Fruit fly (Drosophila melanogaster): Measurements from ENCODE around the gene ppk14.
A peak's percentile ranks its signal among the peaks of the same experiment; 100 is the strongest.

ppk14 gene

dm6 chr2L:6350984-6351808, 3.6 kb upstream of the ppk14 start, which contains the start of gene CG9498 (continued):
- TF ChIP-seq prd (optimal IDR thresholded peaks at IDR 0.05) (no peak), prd (GFP tag; IDR thresholded peaks at IDR 0.05) (peak; percentile 75; the same call in 2 of the 3 replicates), CG4730 (GFP tag; IDR thresholded peaks at IDR 0.05) (peak; percentile 65), HHEX (GFP tag; optimal IDR thresholded peaks at IDR 0.05) (peak; percentile 91), tgo (GFP tag; IDR thresholded peaks at IDR 0.05) (peak; percentile 70; the same call in 2 of the 3 replicates), h (optimal IDR thresholded peaks at IDR 0.05) (no peak), scrt (GFP tag; optimal IDR thresholded peaks at IDR 0.05) (peak; percentile 80), Six4 (GFP tag; optimal IDR thresholded peaks at IDR 0.05) (peak; percentile 48), Rfx (GFP tag; IDR thresholded peaks at IDR 0.05) (peak; percentile 81), ab (GFP tag; optimal IDR thresholded peaks at IDR 0.05) (no peak), CG6765 (GFP tag; optimal IDR thresholded peaks at IDR 0.05) (peak; percentile 82), CG2875 (GFP tag; optimal IDR thresholded peaks at IDR 0.05) (peak; percentile 39), CG15601 (tag; optimal IDR thresholded peaks at IDR 0.05) (peak; percentile 35), CG12769 (tag; optimal IDR thresholded peaks at IDR 0.05) (no peak), sug (tag; optimal IDR thresholded peaks at IDR 0.05) (no peak), CG12104 (GFP tag; optimal IDR thresholded peaks at IDR 0.05) (peak; percentile 68), CG6175 (GFP tag; IDR thresholded peaks at IDR 0.05) (peak; percentile 60; the same call in 2 of the 3 replicates), lmd (GFP tag; IDR thresholded peaks at IDR 0.05) (peak; percentile 72), NfI (GFP tag; optimal IDR thresholded peaks at IDR 0.05) (peak; percentile 73), CG18619 (GFP tag; optimal IDR thresholded peaks at IDR 0.05) (peak; percentile 77), sqz (GFP tag; optimal IDR thresholded peaks at IDR 0.05) (peak; percentile 52), Fer3 (tag; optimal IDR thresholded peaks at IDR 0.05) (peak; percentile 92), B-H2 (GFP tag; optimal IDR thresholded peaks at IDR 0.05) (peak; percentile 76), Jarid2 (GFP tag; optimal IDR thresholded peaks at IDR 0.05) (peak; percentile 57), eyg (GFP tag; optimal IDR thresholded peaks at IDR 0.05) (no peak), CG7556 (GFP tag; optimal IDR thresholded peaks at IDR 0.05) (peak; percentile 90), Usf (GFP tag; optimal IDR thresholded peaks at IDR 0.05) (peak; percentile 58), CG12071 (GFP tag; optimal IDR thresholded peaks at IDR 0.05) (no peak), CG9727 (GFP tag; optimal IDR thresholded peaks at IDR 0.05) (peak; percentile 64), gsb (GFP tag; IDR thresholded peaks at IDR 0.05) (peak; percentile 78; the same call in 1 of the 2 replicates), run (tag; optimal IDR thresholded peaks at IDR 0.05) (peak; percentile 71), CG17361 (GFP tag; IDR thresholded peaks at IDR 0.05) (peak; percentile 86), CG3847 (GFP tag; IDR thresholded peaks at IDR 0.05) (peak; percentile 76), trem (tag; optimal IDR thresholded peaks at IDR 0.05) (peak; percentile 40), Awh (GFP tag; IDR thresholded peaks at IDR 0.05) (peak; percentile 72), pan (optimal IDR thresholded peaks at IDR 0.05) (no peak), pan (GFP tag; optimal IDR thresholded peaks at IDR 0.05 in 1 of 2, IDR thresholded peaks at IDR 0.05 in 1 of 2) (peak in 1 of 2 experiments; percentile 86), C15 (GFP tag; IDR thresholded peaks at IDR 0.05) (peak; percentile 83), CG1792 (GFP tag; optimal IDR thresholded peaks at IDR 0.05) (no peak), chinmo (GFP tag; IDR thresholded peaks at IDR 0.05; ENCODE audit: partially characterized antibody) (0 out of 4 replicates have a peak, but pooled peaks have one; percentile 63), usp (GFP tag; optimal IDR thresholded peaks at IDR 0.05) (no peak), ato (GFP tag; IDR thresholded peaks at IDR 0.05; ENCODE audit: partially characterized antibody) (no peak), CG14860 (GFP tag; IDR thresholded peaks at IDR 0.05; ENCODE audit: partially characterized antibody) (no peak; the same call in 2 of the 3 replicates), Spps (tag; optimal IDR thresholded peaks at IDR 0.05) (no peak), PHDP (tag; optimal IDR thresholded peaks at IDR 0.05) (peak; percentile 91), klu (GFP tag; IDR thresholded peaks at IDR 0.05) (no peak; the same call in 1 of the 2 replicates), CG10565 (GFP tag; optimal IDR thresholded peaks at IDR 0.05) (no peak), nom (GFP tag; optimal IDR thresholded peaks at IDR 0.05) (no peak), inv (GFP tag; IDR thresholded peaks at IDR 0.05; ENCODE audit: partially characterized antibody) (no peak)
